Worm (Caenorhabditis elegans) whole organism, dauer: ENCODE measurements around the gene rpc-25.

Experiments used
- unc-62 ChIP-seq: sonication (generic microtip); optimal IDR thresholded peaks from 2 replicates; lab custom pipeline; 2017; ENCODE audit warnings: missing biosample characterization, missing genetic modification reagents, missing genetic modification characterization

The rpc-25 gene

ce11 chrV:10206502-10206901, at the start of gene rpc-25:
rpc-25 (minus strand) TSS chrV:10206602.
- no peak for TF ChIP-seq unc-62

ce11 chrV:10256050-10256449, 49.6 kb upstream of the rpc-25 start, which contains the start of gene nhr-232:
nhr-232 (plus strand) TSS chrV:10256170.
- no peak for TF ChIP-seq unc-62

- no peak for TF ChIP-seq unc-62
Measured at ce11 chrV:10255005-10255472, 48.6 kb upstream of the rpc-25 start, which contains the start of gene rop-1. rop-1 (minus strand) TSS chrV:10255055.

ce11 chrV:10252682-10253081, 46.3 kb upstream of the rpc-25 start:
- TF ChIP-seq unc-62, result no peak

ce11 chrV:10249515-10249914, 43.1 kb upstream of the rpc-25 start:
- TF ChIP-seq unc-62, result no peak

DNA sequence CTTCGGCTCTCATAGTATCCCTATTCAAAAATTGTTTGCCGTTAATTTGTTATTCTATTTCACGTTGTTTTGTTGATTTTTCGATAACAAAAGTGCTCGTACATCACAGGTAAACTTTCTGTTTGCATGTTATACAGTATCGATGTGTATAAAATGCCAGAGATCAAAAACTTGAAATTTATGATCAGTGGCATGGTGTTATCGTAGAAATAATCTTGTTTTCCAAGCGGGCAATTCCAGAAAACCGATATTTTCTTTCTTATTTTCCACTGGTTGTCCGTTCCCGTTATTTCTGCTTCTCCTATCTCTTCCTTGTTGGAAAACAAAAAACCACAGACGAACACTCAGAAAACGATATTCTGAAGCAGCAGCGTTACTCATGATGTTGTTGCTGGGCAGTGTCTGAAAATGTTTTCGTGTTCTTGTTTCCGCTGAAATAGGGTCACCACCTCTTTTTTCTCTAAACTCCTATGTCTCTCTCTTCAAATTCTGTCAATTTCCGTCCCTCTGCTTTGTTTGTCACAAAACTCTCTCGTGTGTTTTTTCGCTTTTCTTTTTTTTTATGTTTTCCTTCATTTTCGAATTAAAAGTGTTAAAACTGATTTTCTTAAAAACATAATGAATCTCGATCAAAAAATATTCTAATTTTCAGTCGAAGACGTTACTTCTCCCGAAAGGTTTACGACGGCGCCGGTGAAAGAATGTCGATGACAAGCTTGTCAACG, 42.0 kb upstream of the rpc-25 start, which contains the start of gene akt-1:
akt-1 (plus strand) TSS at position 651 of the 725 bp plus-strand sequence.
- TF ChIP-seq unc-62, result no peak

- TF ChIP-seq unc-62, result no peak
Measured at ce11 chrV:10247673-10248239, 41.4 kb upstream of the rpc-25 start.

DNA sequence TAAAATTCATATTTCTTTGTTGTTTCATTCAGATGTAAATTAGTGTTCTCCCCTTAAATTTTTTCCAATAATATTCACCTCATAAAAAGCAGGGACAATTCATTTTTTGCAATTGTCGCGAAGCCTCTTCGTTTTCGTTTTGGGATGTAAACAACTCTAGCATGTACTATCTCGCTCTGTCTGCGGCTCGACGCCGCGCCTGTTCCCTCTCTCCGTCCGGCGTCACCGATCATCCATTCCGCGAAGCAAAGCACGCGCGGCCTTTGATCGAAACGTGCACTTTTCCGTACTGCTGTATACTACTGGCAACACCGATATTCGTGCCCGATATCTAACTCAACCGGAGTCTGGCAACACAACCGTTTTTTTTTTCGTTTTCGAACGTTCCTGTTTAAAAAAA, 40.6 kb upstream of the rpc-25 start:
- TF ChIP-seq unc-62, result no peak

- no peak for TF ChIP-seq unc-62
Measured at ce11 chrV:10246443-10246885, 40.1 kb upstream of the rpc-25 start.

DNA sequence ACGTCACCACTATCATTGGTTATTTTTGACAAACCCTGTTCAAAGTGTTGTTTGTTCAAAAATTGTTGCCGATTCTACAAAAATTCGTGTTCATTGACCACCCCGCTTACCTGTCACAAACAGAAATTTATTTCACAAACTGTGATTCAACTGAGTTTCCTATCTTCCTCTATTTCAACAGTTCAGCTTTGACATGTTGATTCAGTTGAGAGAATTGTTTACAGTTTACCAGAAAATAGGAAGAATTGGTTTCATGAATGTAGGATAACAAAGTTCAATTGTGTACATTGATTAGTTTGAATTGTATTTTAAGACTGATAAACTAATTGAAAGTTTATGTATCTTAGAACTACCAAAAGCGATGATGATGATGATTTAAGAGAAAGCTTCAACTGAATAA, 39.2 kb upstream of the rpc-25 start:
- TF ChIP-seq unc-62, result no peak

- TF ChIP-seq unc-62, result no peak
Measured at ce11 chrV:10244018-10244720, 37.8 kb upstream of the rpc-25 start.

- TF ChIP-seq unc-62, result no peak
Measured at ce11 chrV:10243105-10243504, 36.7 kb upstream of the rpc-25 start, which contains the start of gene C12D8.9. C12D8.9 (minus strand) TSS chrV:10243205.

DNA sequence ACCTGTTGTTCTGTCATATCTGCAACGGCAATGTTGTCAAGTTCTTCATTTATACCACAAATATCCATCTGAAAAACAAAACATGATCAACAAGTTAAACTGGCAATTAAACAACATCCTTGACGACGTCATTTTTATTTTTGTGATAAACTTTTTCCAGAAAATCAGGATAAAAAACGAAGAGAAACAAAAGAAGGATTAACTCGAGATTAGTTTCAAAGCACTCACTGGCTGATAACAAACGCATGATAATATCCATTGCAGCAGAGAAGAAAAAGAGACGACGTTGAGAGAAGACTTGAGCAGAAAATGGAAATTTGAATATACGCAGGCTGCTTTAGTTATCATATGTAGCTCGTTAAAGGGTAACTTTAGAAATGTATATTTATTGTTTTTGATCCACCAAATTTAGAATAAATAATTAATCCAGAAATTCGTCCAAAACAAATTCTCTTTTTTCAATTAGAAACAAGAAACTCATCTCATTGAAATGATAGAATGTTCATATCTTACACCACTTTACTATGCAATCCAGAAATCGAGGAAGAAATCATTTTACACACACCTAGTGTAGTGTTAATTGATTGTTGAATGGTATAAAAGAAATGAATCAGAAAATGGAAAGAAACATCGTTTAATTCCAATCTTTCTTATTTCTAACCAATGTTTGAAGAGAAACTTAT, 34.9 kb upstream of the rpc-25 start, which contains the start of the genes C12D8.21 and col-148:
C12D8.21 (minus strand) TSS at position 68 of the 683 bp plus-strand sequence.
col-148 (plus strand) TSS at position 633 of the 683 bp plus-strand sequence.
- TF ChIP-seq unc-62, result no peak

ce11 chrV:10239861-10240260, 33.5 kb upstream of the rpc-25 start, which contains the start of gene fipr-8:
fipr-8 (minus strand) TSS chrV:10239961.
- no peak for TF ChIP-seq unc-62

- TF ChIP-seq unc-62, result no peak
Measured at ce11 chrV:10238665-10239064, 32.3 kb upstream of the rpc-25 start, which contains the start of gene fubl-1. fubl-1 (minus strand) TSS chrV:10238866.

- TF ChIP-seq unc-62, result no peak
Measured at ce11 chrV:10237959-10238444, 31.6 kb upstream of the rpc-25 start.
